Fruit fly (Drosophila melanogaster) whole organism, embryonic: ENCODE results near the gene Pex5.

Source experiments
- Adf1 ChIP-seq: fragments of 200-800 bp; sonication (Bioruptor generic); IDR thresholded peaks from 2 replicates; pipeline ENCODE4 v1.3.6; 2022; ENCODE audit warnings: missing biosample characterization, missing genetic modification characterization
- Aef1 ChIP-seq: fragments of 200-800 bp; sonication (Bioruptor generic); IDR thresholded peaks from 3 replicates; pipeline ENCODE4 v1.3.6; 2022; ENCODE audit warnings: missing biosample characterization, missing genetic modification characterization
- BtbVII ChIP-seq: fragments of 200-800 bp; sonication (Bioruptor generic); optimal IDR thresholded peaks from 3 replicates; lab custom pipeline; 2017; ENCODE audit warnings: missing biosample characterization, mild to moderate bottlenecking, missing genetic modification characterization
- CG11247 ChIP-seq: fragments of 200-800 bp; sonication (Bioruptor generic); IDR thresholded peaks from 2 replicates; pipeline ENCODE4 v1.3.6; 2022; ENCODE audit warnings: missing biosample characterization, missing genetic modification characterization
- CG11504 ChIP-seq: fragments of 200-800 bp; sonication (Bioruptor generic); optimal IDR thresholded peaks from 3 replicates; lab custom pipeline; 2019; ENCODE audit warnings: missing biosample characterization, mild to moderate bottlenecking, missing genetic modification characterization, moderate library complexity
- CG12659 ChIP-seq: fragments of 200-800 bp; sonication (Bioruptor generic); optimal IDR thresholded peaks from 3 replicates; lab custom pipeline; 2017; ENCODE audit warnings: mild to moderate bottlenecking, missing biosample characterization, missing genetic modification reagents, missing genetic modification characterization
- CG12744 ChIP-seq: fragments of 200-800 bp; sonication (Bioruptor generic); optimal IDR thresholded peaks from 2 replicates; lab custom pipeline; 2016; ENCODE audit warnings: missing biosample characterization, missing genetic modification characterization
- CG12769 ChIP-seq: fragments of 200-800 bp; sonication (Bioruptor generic); optimal IDR thresholded peaks from 2 replicates; lab custom pipeline; 2019; ENCODE audit warnings: missing biosample characterization, mild to moderate bottlenecking, missing genetic modification characterization, moderate library complexity
- CG13287 ChIP-seq: fragments of 200-800 bp; sonication (Bioruptor generic); IDR thresholded peaks from 2 replicates; pipeline ENCODE4 v1.3.6; 2022; ENCODE audit warnings: missing biosample characterization, missing genetic modification characterization; ENCODE audit not compliant: partially characterized antibody
- CG3065 ChIP-seq: fragments of 200-800 bp; sonication (Bioruptor generic); optimal IDR thresholded peaks from 2 replicates; lab custom pipeline; 2016; ENCODE audit warnings: missing biosample characterization, missing genetic modification characterization
- CG31365 ChIP-seq: fragments of 200-800 bp; sonication (Bioruptor generic); optimal IDR thresholded peaks from 2 replicates; lab custom pipeline; 2018; ENCODE audit warnings: missing biosample characterization, mild to moderate bottlenecking, missing genetic modification characterization
- CG3838 ChIP-seq: fragments of 200-800 bp; sonication (Bioruptor generic); optimal IDR thresholded peaks from 3 replicates; lab custom pipeline; 2016; ENCODE audit warnings: missing biosample characterization, missing genetic modification characterization
- CG42726 ChIP-seq: fragments of 200-800 bp; sonication (Bioruptor generic); IDR thresholded peaks from 2 replicates; pipeline ENCODE4 v1.3.6; 2022; ENCODE audit warnings: missing biosample characterization, missing genetic modification characterization; ENCODE audit not compliant: partially characterized antibody
- CG4404 ChIP-seq: fragments of 200-800 bp; sonication (Bioruptor generic); IDR thresholded peaks from 2 replicates; pipeline ENCODE4 v1.3.6; 2022; ENCODE audit warnings: missing biosample characterization, missing genetic modification characterization
- CG4617 ChIP-seq: fragments of 200-800 bp; sonication (Bioruptor generic); optimal IDR thresholded peaks from 3 replicates; lab custom pipeline; 2016; ENCODE audit warnings: missing biosample characterization, missing genetic modification characterization, borderline replicate concordance
- CG4854 ChIP-seq: fragments of 200-800 bp; sonication (Bioruptor generic); optimal IDR thresholded peaks from 2 replicates; lab custom pipeline; 2016; ENCODE audit warnings: missing biosample characterization, missing genetic modification characterization, inconsistent platforms
- CG6175 ChIP-seq: fragments of 200-800 bp; sonication (Bioruptor generic); IDR thresholded peaks from 3 replicates; pipeline ENCODE4 v1.3.6; 2022; ENCODE audit warnings: missing biosample characterization, missing genetic modification characterization
- CG7556 ChIP-seq: fragments of 200-800 bp; sonication (Bioruptor generic); optimal IDR thresholded peaks from 2 replicates; lab custom pipeline; 2017; ENCODE audit warnings: missing biosample characterization, mild to moderate bottlenecking, missing genetic modification characterization
- CoRest ChIP-seq: fragments of 200-800 bp; sonication (Bioruptor generic); optimal IDR thresholded peaks from 3 replicates; lab custom pipeline; 2018; ENCODE audit warnings: missing biosample characterization, mild to moderate bottlenecking, missing genetic modification characterization, moderate library complexity
- D19A ChIP-seq: fragments of 200-800 bp; optimal IDR thresholded peaks from 3 replicates; lab custom pipeline; 2019; ENCODE audit warnings: missing biosample characterization, mild to moderate bottlenecking, missing genetic modification characterization, moderate library complexity
- Deaf1 ChIP-seq: fragments of 200-800 bp; optimal IDR thresholded peaks from 3 replicates; lab custom pipeline; 2019; ENCODE audit warnings: missing biosample characterization, mild to moderate bottlenecking, missing genetic modification characterization, moderate library complexity
- Dll ChIP-seq: fragments of 200-800 bp; sonication (Bioruptor generic); IDR thresholded peaks from 4 replicates; pipeline ENCODE4 v1.3.6; 2022; ENCODE audit warnings: missing biosample characterization, missing genetic modification characterization; ENCODE audit not compliant: partially characterized antibody
- H15 ChIP-seq: fragments of 200-800 bp; sonication (Bioruptor generic); IDR thresholded peaks from 3 replicates; pipeline ENCODE4 v1.3.6; 2022; ENCODE audit warnings: missing biosample characterization, missing genetic modification characterization
- Hand ChIP-seq: fragments of 200-800 bp; sonication (Bioruptor generic); optimal IDR thresholded peaks from 2 replicates; lab custom pipeline; 2017; ENCODE audit warnings: mild to moderate bottlenecking, missing biosample characterization, missing genetic modification reagents, missing genetic modification characterization
- HmgD ChIP-seq: fragments of 200-800 bp; sonication (Bioruptor generic); optimal IDR thresholded peaks from 3 replicates; lab custom pipeline; 2016; ENCODE audit warnings: missing biosample characterization, missing genetic modification characterization
- Jarid2 ChIP-seq: fragments of 200-800 bp; sonication (Bioruptor generic); optimal IDR thresholded peaks from 3 replicates; lab custom pipeline; 2017; ENCODE audit warnings: mild to moderate bottlenecking, missing biosample characterization, missing genetic modification reagents, missing genetic modification characterization
- NK7.1 ChIP-seq: fragments of 200-800 bp; sonication (Bioruptor generic); optimal IDR thresholded peaks from 3 replicates; lab custom pipeline; 2016; ENCODE audit warnings: missing biosample characterization, missing genetic modification characterization
- PHDP ChIP-seq: fragments of 200-800 bp; sonication (Bioruptor generic); optimal IDR thresholded peaks from 3 replicates; lab custom pipeline; 2018; ENCODE audit warnings: missing biosample characterization, mild to moderate bottlenecking, missing genetic modification characterization, moderate library complexity
- Spps ChIP-seq: fragments of 200-800 bp; sonication (Bioruptor generic); optimal IDR thresholded peaks from 2 replicates; lab custom pipeline; 2018; ENCODE audit warnings: missing biosample characterization, mild to moderate bottlenecking, missing genetic modification characterization
- Sry-δ ChIP-seq: fragments of 200-800 bp; sonication (Bioruptor generic); optimal IDR thresholded peaks from 2 replicates; lab custom pipeline; 2016; ENCODE audit warnings: missing biosample characterization, missing genetic modification characterization
- Ssrp ChIP-seq: fragments of 200-800 bp; sonication (Bioruptor generic); optimal IDR thresholded peaks from 2 replicates; lab custom pipeline; 2018; ENCODE audit warnings: missing biosample characterization, mild to moderate bottlenecking, missing genetic modification characterization, moderate library complexity
- TFAM ChIP-seq: fragments of 200-800 bp; sonication (Bioruptor generic); optimal IDR thresholded peaks from 2 replicates; lab custom pipeline; 2017; ENCODE audit warnings: missing biosample characterization, missing genetic modification characterization, inconsistent platforms
- amos ChIP-seq: fragments of 200-800 bp; sonication (Bioruptor generic); IDR thresholded peaks from 2 replicates; pipeline ENCODE4 v1.3.6; 2022; ENCODE audit warnings: missing biosample characterization, missing genetic modification characterization; ENCODE audit not compliant: partially characterized antibody
- chm ChIP-seq: fragments of 200-800 bp; sonication (Bioruptor generic); IDR thresholded peaks from 2 replicates; pipeline ENCODE4 v1.3.6; 2022; ENCODE audit warnings: missing biosample characterization, missing genetic modification characterization
- fru ChIP-seq: fragments of >200 bp; optimal IDR thresholded peaks from 2 replicates; lab custom pipeline; 2017
- gro ChIP-seq: fragments of 200-800 bp; sonication (Bioruptor generic); optimal IDR thresholded peaks from 2 replicates; lab custom pipeline; 2016; ENCODE audit warnings: missing biosample characterization, missing genetic modification characterization
- gt ChIP-seq: fragments of 200-800 bp; sonication (Bioruptor generic); IDR thresholded peaks from 2 replicates; pipeline ENCODE4 v1.3.6; 2022; ENCODE audit warnings: missing biosample characterization, missing genetic modification characterization
- hb ChIP-seq: fragments of 200-800 bp; sonication (Bioruptor generic); IDR thresholded peaks from 3 replicates; pipeline ENCODE4 v1.3.6; 2022; ENCODE audit warnings: missing biosample characterization, missing genetic modification characterization; ENCODE audit not compliant: partially characterized antibody
- kay ChIP-seq: fragments of 200-800 bp; sonication (Bioruptor generic); optimal IDR thresholded peaks from 2 replicates; lab custom pipeline; 2016; ENCODE audit warnings: missing biosample characterization, missing genetic modification characterization
- klu ChIP-seq: fragments of 200-800 bp; sonication (Bioruptor generic); IDR thresholded peaks from 2 replicates; pipeline ENCODE4 v1.3.6; 2022; ENCODE audit warnings: missing biosample characterization, missing genetic modification characterization
- lilli ChIP-seq: fragments of 200-800 bp; sonication (Bioruptor generic); optimal IDR thresholded peaks from 3 replicates; lab custom pipeline; 2016; ENCODE audit warnings: missing biosample characterization, missing genetic modification characterization
- lola ChIP-seq, 3 experiments: fragments of >200 bp in 2 of 3; fragments of 200-800 bp in 1 of 3; sonication (Bioruptor generic) in 1 of 3; optimal IDR thresholded peaks; 2 replicates each; lab custom pipeline; 2017 to 2019; ENCODE audit warnings: missing biosample characterization in 3 of 3, missing genetic modification characterization in 3 of 3, mild to moderate bottlenecking in 1 of 3, moderate library complexity in 1 of 3
- nerfin-2 ChIP-seq: fragments of 200-800 bp; sonication (Bioruptor generic); IDR thresholded peaks from 2 replicates; pipeline ENCODE4 v1.3.6; 2022; ENCODE audit warnings: missing biosample characterization, missing genetic modification characterization; ENCODE audit not compliant: partially characterized antibody
- pita ChIP-seq: fragments of 200-800 bp; sonication (Bioruptor generic); optimal IDR thresholded peaks from 2 replicates; lab custom pipeline; 2017; ENCODE audit warnings: missing biosample characterization, mild to moderate bottlenecking, missing genetic modification characterization
- pum ChIP-seq: fragments of 200-800 bp; sonication (Bioruptor generic); optimal IDR thresholded peaks from 2 replicates; lab custom pipeline; 2016; ENCODE audit warnings: missing biosample characterization, missing genetic modification characterization
- ranshi ChIP-seq: fragments of 200-800 bp; sonication (Bioruptor generic); IDR thresholded peaks from 2 replicates; pipeline ENCODE4 v1.3.6; 2022; ENCODE audit warnings: missing biosample characterization, missing genetic modification characterization
- ro ChIP-seq: fragments of 200-800 bp; sonication (Bioruptor generic); IDR thresholded peaks from 2 replicates; pipeline ENCODE4 v1.3.6; 2022; ENCODE audit warnings: missing biosample characterization, missing genetic modification characterization
- sug ChIP-seq: fragments of 200-800 bp; optimal IDR thresholded peaks from 2 replicates; lab custom pipeline; 2019; ENCODE audit warnings: missing biosample characterization, mild to moderate bottlenecking, missing genetic modification characterization, moderate library complexity
- trem ChIP-seq: fragments of 200-800 bp; optimal IDR thresholded peaks from 3 replicates; lab custom pipeline; 2019; ENCODE audit warnings: missing biosample characterization, mild to moderate bottlenecking, missing genetic modification characterization, moderate library complexity
- vvl ChIP-seq: fragments of 200-800 bp; sonication (Bioruptor generic); IDR thresholded peaks from 2 replicates; pipeline ENCODE4 v1.3.6; 2022; ENCODE audit warnings: missing biosample characterization, missing genetic modification characterization

Pex5 gene

dm6 chrX:1832699-1833098, 36.2 kb downstream of the Pex5 start:
- TF ChIP-seq NK7.1 (GFP tag; lab: Kevin White, UChicago) (no peak), CG12769 (tag; lab: Kevin White, UChicago) (peak; percentile 47)

dm6 chrX:1831219-1831555, 37.7 kb downstream of the Pex5 start:
- TF ChIP-seq PHDP (tag; lab: Kevin White, UChicago) = no peak
- no peak for TF ChIP-seq CG12659 (GFP tag; lab: Kevin White, UChicago)
- no peak for TF ChIP-seq pum (GFP tag; lab: Kevin White, UChicago)
- no peak for TF ChIP-seq ranshi (GFP tag; lab: Robert Waterston, UW)
- no peak for TF ChIP-seq Sry-δ (GFP tag; lab: Kevin White, UChicago)
- TF ChIP-seq fru (lab: Kevin White, UChicago) = no peak
- TF ChIP-seq amos (GFP tag; lab: Robert Waterston, UW) = peak; percentile 36; the same call in 1 of the 2 replicates
- TF ChIP-seq Hand (GFP tag; lab: Kevin White, UChicago) = peak; percentile 2
- no peak for TF ChIP-seq CG6175 (GFP tag; lab: Robert Waterston, UW)
- 0 out of 4 replicates have a peak, but pooled peaks have one; percentile 8 for TF ChIP-seq Dll (GFP tag; lab: Robert Waterston, UW)
- TF ChIP-seq CoRest (tag; lab: Kevin White, UChicago) = no peak
- TF ChIP-seq hb = no peak
- TF ChIP-seq Spps (tag; lab: Kevin White, UChicago) = no peak
- no peak for TF ChIP-seq kay (GFP tag; lab: Kevin White, UChicago)
- no peak for TF ChIP-seq gro (GFP tag; lab: Kevin White, UChicago)
- no peak for TF ChIP-seq gt (GFP tag; lab: Robert Waterston, UW)
- TF ChIP-seq CG11247 (GFP tag; lab: Robert Waterston, UW) = no peak
- TF ChIP-seq sug = no peak
- no peak for TF ChIP-seq trem (tag; lab: Kevin White, UChicago)
- TF ChIP-seq ro (GFP tag; lab: Robert Waterston, UW) = no peak
- TF ChIP-seq CG3838 (GFP tag; lab: Kevin White, UChicago) = no peak
- TF ChIP-seq Ssrp (tag; lab: Kevin White, UChicago) = no peak
- TF ChIP-seq CG4617 (GFP tag; lab: Kevin White, UChicago) = no peak
- TF ChIP-seq BtbVII (GFP tag; lab: Kevin White, UChicago) = no peak
- no peak for TF ChIP-seq HmgD (GFP tag; lab: Kevin White, UChicago)
- no peak for TF ChIP-seq TFAM
- no peak for TF ChIP-seq H15 (GFP tag; lab: Robert Waterston, UW)
- TF ChIP-seq pita (GFP tag; lab: Kevin White, UChicago) = no peak
- peak; percentile 12 for TF ChIP-seq Deaf1 (tag; lab: Kevin White, UChicago)
- no peak for TF ChIP-seq chm (GFP tag; lab: Robert Waterston, UW)
- TF ChIP-seq lola (GFP tag; optimal IDR thresholded peaks at IDR 0.05; lab: Kevin White, UChicago) = no peak
- no peak for TF ChIP-seq CG12744
- TF ChIP-seq CG7556 (GFP tag; lab: Kevin White, UChicago) = peak; percentile 78
- TF ChIP-seq Jarid2 (GFP tag; lab: Kevin White, UChicago) = peak; percentile 82
- no peak for TF ChIP-seq lilli (GFP tag; lab: Kevin White, UChicago)
- no peak for TF ChIP-seq CG4854 (GFP tag; lab: Kevin White, UChicago)
- TF ChIP-seq CG4404 (GFP tag; lab: Robert Waterston, UW) = no peak
- no peak for TF ChIP-seq Aef1
- TF ChIP-seq D19A (tag; lab: Kevin White, UChicago) = no peak
- TF ChIP-seq CG3065 (GFP tag; lab: Kevin White, UChicago) = no peak
- peak; percentile 65; the same call in 1 of the 2 replicates for TF ChIP-seq CG42726
- TF ChIP-seq nerfin-2 (GFP tag; lab: Robert Waterston, UW) = 0 out of 2 replicates have a peak, but pooled peaks have one; percentile 42
- no peak for TF ChIP-seq CG11504 (tag; lab: Kevin White, UChicago)
- TF ChIP-seq klu = no peak
- no peak for TF ChIP-seq CG31365 (tag; lab: Kevin White, UChicago)
- TF ChIP-seq vvl (GFP tag; lab: Robert Waterston, UW) = no peak
- TF ChIP-seq CG13287 = peak; percentile 7; the same call in 1 of the 2 replicates
- TF ChIP-seq Adf1 = peak; percentile 15
